Worm (Caenorhabditis elegans): ENCODE measurements around the gene nhr-232.

DNA sequence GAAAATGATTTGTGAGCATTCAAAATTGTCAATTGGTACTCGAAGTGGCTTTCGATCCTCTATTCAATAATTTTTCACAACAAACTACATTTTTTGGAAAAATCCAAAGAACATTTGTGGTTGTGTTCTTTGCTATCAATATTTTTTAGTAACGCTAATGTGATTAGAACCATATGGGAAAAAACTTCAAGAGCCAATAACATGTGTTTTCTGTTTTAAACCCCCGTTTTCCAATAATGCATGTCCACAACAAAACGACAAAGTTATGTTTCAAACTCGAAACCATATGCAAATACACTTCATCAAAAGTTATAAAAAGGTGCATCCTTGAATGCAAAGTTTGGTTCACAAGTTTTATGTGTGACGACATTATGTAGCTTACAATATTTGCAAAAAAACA, 29.9 kb downstream of the nhr-232 start:
- TF ChIP-seq nhr-12 (tag; optimal IDR thresholded peaks at IDR 0.05) (no peak), mep-1 (tag; optimal IDR thresholded peaks at IDR 0.05) (no peak), ztf-11 (tag; optimal IDR thresholded peaks at IDR 0.05) (no peak), nhr-28 (tag; optimal IDR thresholded peaks at IDR 0.05) (no peak), elt-1 (tag; optimal IDR thresholded peaks at IDR 0.05; ENCODE audit: borderline replicate concordance, insufficient read depth) (no peak), unc-39 (tag; optimal IDR thresholded peaks at IDR 0.05) (no peak), blmp-1 (tag; optimal IDR thresholded peaks at IDR 0.05) (no peak), pha-4 (tag; optimal IDR thresholded peaks at IDR 0.05) (no peak), lin-13 (tag; optimal IDR thresholded peaks at IDR 0.05) (no peak), snpc-4 (tag; optimal IDR thresholded peaks at IDR 0.05) (no peak), flh-1 (GFP tag; optimal IDR thresholded peaks at IDR 0.05) (no peak), ceh-43 (GFP tag; optimal IDR thresholded peaks at IDR 0.05) (no peak), sem-2 (GFP tag; optimal IDR thresholded peaks at IDR 0.05) (no peak), ceh-83 (GFP tag; optimal IDR thresholded peaks at IDR 0.05) (no peak)

All from whole organism, mixed stage, embryonic.